Worm (Caenorhabditis elegans): ENCODE data around the gene mdt-10.

- TF ChIP-seq ztf-4 (tag; optimal IDR thresholded peaks at IDR 0.05) (no peak), egl-27 (tag; optimal IDR thresholded peaks at IDR 0.05) (no peak), nhr-129 (tag; optimal IDR thresholded peaks at IDR 0.05) (no peak), aly-2 (tag; optimal IDR thresholded peaks at IDR 0.05) (no peak), zag-1 (tag; optimal IDR thresholded peaks at IDR 0.05) (no peak), nhr-12 (tag; optimal IDR thresholded peaks at IDR 0.05) (no peak), nhr-10 (tag; optimal IDR thresholded peaks at IDR 0.05) (no peak)
Observed at ce11 chrII:7901990-7902389, 47.1 kb upstream of the mdt-10 start.

Data from whole organism, L2 larva.